Fruit fly (Drosophila melanogaster): ENCODE data around the gene sty.

sty gene

dm6 chr3L:3380225-3381043 is 44.3 kb downstream of the sty start (continued):
- TF ChIP-seq CG7271 (tag; optimal IDR thresholded peaks at IDR 0.05) (no peak), CG10366 (GFP tag; IDR thresholded peaks at IDR 0.05) (peak; percentile 22; the same call in 1 of the 2 replicates), CG10979 (tag; optimal IDR thresholded peaks at IDR 0.05) (peak; percentile 69), lola (GFP tag; optimal IDR thresholded peaks at IDR 0.05) (peak in 1 of 3 experiments; percentile 41), Hr78 (GFP tag; optimal IDR thresholded peaks at IDR 0.05) (peak in 1 of 2 experiments; percentile 41), Trl (optimal IDR thresholded peaks at IDR 0.05) (peak in 1 of 2 experiments; percentile 7), Trl (GFP tag; optimal IDR thresholded peaks at IDR 0.05) (no peak), CG13123 (GFP tag; optimal IDR thresholded peaks at IDR 0.05) (no peak), CG34224 (GFP tag; IDR thresholded peaks at IDR 0.05; ENCODE audit: partially characterized antibody) (no peak), CG15073 (GFP tag; optimal IDR thresholded peaks at IDR 0.05) (no peak), tup (GFP tag; optimal IDR thresholded peaks at IDR 0.05) (no peak), Six4 (GFP tag; optimal IDR thresholded peaks at IDR 0.05) (no peak), CG9437 (GFP tag; optimal IDR thresholded peaks at IDR 0.05) (peak; percentile 3), p53 (GFP tag; optimal IDR thresholded peaks at IDR 0.05) (no peak), CG5180 (GFP tag; optimal IDR thresholded peaks at IDR 0.05) (peak; percentile 42), HLH3B (GFP tag; IDR thresholded peaks at IDR 0.05) (peak; percentile 58), tap (tag; optimal IDR thresholded peaks at IDR 0.05) (peak; percentile 66), NfI (GFP tag; optimal IDR thresholded peaks at IDR 0.05) (peak; percentile 34), sd (tag; optimal IDR thresholded peaks at IDR 0.05) (peak; percentile 29), tin (GFP tag; optimal IDR thresholded peaks at IDR 0.05) (peak; percentile 43), Xrp1 (GFP tag; IDR thresholded peaks at IDR 0.05) (peak; percentile 54; the same call in 1 of the 2 replicates), CG2875 (GFP tag; optimal IDR thresholded peaks at IDR 0.05) (peak; percentile 45), CG7556 (GFP tag; optimal IDR thresholded peaks at IDR 0.05) (peak; percentile 16), H2.0 (GFP tag; IDR thresholded peaks at IDR 0.05) (0 out of 2 replicates have a peak, but pooled peaks have one; percentile 13), tio (GFP tag; optimal IDR thresholded peaks at IDR 0.05) (no peak), onecut (GFP tag; IDR thresholded peaks at IDR 0.05) (peak; percentile 40; the same call in 1 of the 2 replicates), CG12071 (GFP tag; optimal IDR thresholded peaks at IDR 0.05) (peak; percentile 27), PHDP (tag; optimal IDR thresholded peaks at IDR 0.05) (peak; percentile 36), Rx (GFP tag; IDR thresholded peaks at IDR 0.05) (0 out of 2 replicates have a peak, but pooled peaks have one; percentile 29), oc (tag; optimal IDR thresholded peaks at IDR 0.05) (peak; percentile 73), Stat92E (GFP tag; optimal IDR thresholded peaks at IDR 0.05) (peak in 1 of 3 experiments; percentile 51), Xbp1 (GFP tag; optimal IDR thresholded peaks at IDR 0.05) (peak; percentile 48), pum (GFP tag; optimal IDR thresholded peaks at IDR 0.05) (peak; percentile 16), Nf-YC (tag; optimal IDR thresholded peaks at IDR 0.05) (peak; percentile 13), zfh1 (GFP tag; IDR thresholded peaks at IDR 0.05) (peak; percentile 57; the same call in 2 of the 3 replicates), CG2889 (GFP tag; IDR thresholded peaks at IDR 0.05) (no peak), chinmo (GFP tag; IDR thresholded peaks at IDR 0.05; ENCODE audit: partially characterized antibody) (0 out of 4 replicates have a peak, but pooled peaks have one; percentile 23), gem (tag; optimal IDR thresholded peaks at IDR 0.05) (peak; percentile 59), dmrt99B (tag; optimal IDR thresholded peaks at IDR 0.05) (peak; percentile 83), CoRest (tag; optimal IDR thresholded peaks at IDR 0.05) (peak; percentile 54), CG1602 (GFP tag; optimal IDR thresholded peaks at IDR 0.05) (peak; percentile 9), CG1529 (GFP tag; optimal IDR thresholded peaks at IDR 0.05) (peak; percentile 65), Vsx1 (GFP tag; optimal IDR thresholded peaks at IDR 0.05) (peak; percentile 45), CG2712 (tag; optimal IDR thresholded peaks at IDR 0.05) (peak; percentile 61), CG14050 (GFP tag; IDR thresholded peaks at IDR 0.05) (peak; percentile 23; the same call in 1 of the 3 replicates), cad (GFP tag; optimal IDR thresholded peaks at IDR 0.05) (no peak), Sin3A (optimal IDR thresholded peaks at IDR 0.05) (no peak)
